Fruit fly (Drosophila melanogaster): ENCODE data around the gene Tengl2.

- TF ChIP-seq psq (optimal IDR thresholded peaks at IDR 0.05): no peak
- TF ChIP-seq Dll (optimal IDR thresholded peaks at IDR 0.05): no peak
- no peak for TF ChIP-seq usp (GFP tag; optimal IDR thresholded peaks at IDR 0.05)
These were observed 3.6 kb upstream of the Tengl2 start for dm6 chr2L:2242783-2243182.
